Fruit fly (Drosophila melanogaster): ENCODE measurements around the gene CG12984.

CG12984 gene

DNA sequence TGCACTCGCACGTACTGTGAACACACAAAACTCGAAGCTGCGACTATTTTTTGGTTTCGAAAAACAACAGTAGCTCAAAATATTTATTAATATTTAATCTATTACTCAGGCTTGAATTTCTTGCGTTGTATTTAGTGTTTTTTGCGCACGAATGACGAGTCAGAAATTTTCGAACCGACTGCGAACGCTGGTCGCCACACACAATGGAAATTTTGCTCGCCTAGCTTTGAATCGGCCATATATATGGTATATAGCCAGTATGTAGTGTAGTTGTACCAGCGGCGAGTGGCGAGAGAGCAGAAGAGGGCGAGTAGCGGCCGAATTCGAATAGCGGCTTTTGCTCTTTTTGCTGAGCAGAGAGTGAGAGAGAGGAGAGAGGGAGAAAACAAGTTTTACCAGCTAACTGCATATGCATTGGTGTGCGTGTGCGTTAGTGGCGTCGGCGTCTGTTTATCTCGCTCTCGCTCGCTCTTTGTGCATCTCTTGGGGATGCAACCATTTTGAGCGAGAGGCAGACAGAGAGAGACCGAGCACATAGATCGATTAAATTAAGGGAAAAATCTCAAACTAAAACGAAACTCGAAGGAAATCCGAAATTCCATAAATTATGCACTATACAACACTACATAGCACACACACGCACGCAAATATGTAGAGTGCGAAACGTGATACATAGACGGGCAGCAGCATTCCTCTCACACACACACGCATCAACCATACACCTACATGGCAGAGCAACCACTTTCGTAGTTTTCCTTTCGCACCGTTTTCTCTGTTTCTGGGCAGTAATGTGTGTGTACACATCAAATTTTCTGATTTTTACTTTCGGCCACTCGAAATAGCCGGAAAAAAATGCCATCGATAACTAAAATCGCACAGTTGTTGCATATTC, 34.8 kb downstream of the CG12984 start (continued):
- TF ChIP-seq Jarid2 (GFP tag; optimal IDR thresholded peaks at IDR 0.05) (peak; percentile 14), CG18619 (GFP tag; optimal IDR thresholded peaks at IDR 0.05) (no peak), NC2α (GFP tag; optimal IDR thresholded peaks at IDR 0.05) (no peak), Max (GFP tag; optimal IDR thresholded peaks at IDR 0.05) (peak; percentile 41), Meics (GFP tag; optimal IDR thresholded peaks at IDR 0.05) (peak; percentile 32), cg (GFP tag; optimal IDR thresholded peaks at IDR 0.05) (peak; percentile 92), CG10366 (GFP tag; IDR thresholded peaks at IDR 0.05) (no peak), CG13894 (tag; optimal IDR thresholded peaks at IDR 0.05) (peak; percentile 11), odd (GFP tag; optimal IDR thresholded peaks at IDR 0.05) (no peak), chm (GFP tag; IDR thresholded peaks at IDR 0.05) (peak; percentile 49), E2f2 (GFP tag; IDR thresholded peaks at IDR 0.05) (0 out of 2 replicates have a peak, but pooled peaks have one; percentile 27), Atf-2 (GFP tag; optimal IDR thresholded peaks at IDR 0.05) (no peak), grau (tag; optimal IDR thresholded peaks at IDR 0.05) (peak; percentile 20), mam (GFP tag; optimal IDR thresholded peaks at IDR 0.05) (no peak), CG7963 (GFP tag; IDR thresholded peaks at IDR 0.05; ENCODE audit: partially characterized antibody) (no peak), hb (GFP tag; IDR thresholded peaks at IDR 0.05; ENCODE audit: partially characterized antibody) (no peak), Doc3 (GFP tag; IDR thresholded peaks at IDR 0.05; ENCODE audit: partially characterized antibody) (peak; percentile 30; the same call in 1 of the 3 replicates), CG8765 (GFP tag; IDR thresholded peaks at IDR 0.05) (0 out of 2 replicates have a peak, but pooled peaks have one; percentile 27), CG10431 (GFP tag; optimal IDR thresholded peaks at IDR 0.05) (peak; percentile 99), amos (GFP tag; IDR thresholded peaks at IDR 0.05; ENCODE audit: partially characterized antibody) (no peak), HmgD (GFP tag; optimal IDR thresholded peaks at IDR 0.05) (peak; percentile 14), CG7271 (tag; optimal IDR thresholded peaks at IDR 0.05) (no peak), CG8359 (GFP tag; optimal IDR thresholded peaks at IDR 0.05; ENCODE audit: borderline replicate concordance) (no peak), CG7839 (tag; optimal IDR thresholded peaks at IDR 0.05) (peak; percentile 32), lilli (GFP tag; optimal IDR thresholded peaks at IDR 0.05) (no peak), D19B (GFP tag; optimal IDR thresholded peaks at IDR 0.05) (peak; percentile 16), CG9932 (GFP tag; IDR thresholded peaks at IDR 0.05) (peak; percentile 41; the same call in 1 of the 2 replicates), CG8290 (GFP tag; optimal IDR thresholded peaks at IDR 0.05) (no peak), CG8290 (tag; optimal IDR thresholded peaks at IDR 0.05) (peak in 1 of 2 experiments; percentile 64), ci (GFP tag; IDR thresholded peaks at IDR 0.05) (peak; percentile 62; the same call in 1 of the 3 replicates), CG8089 (GFP tag; optimal IDR thresholded peaks at IDR 0.05) (no peak), row (GFP tag; IDR thresholded peaks at IDR 0.05) (peak; percentile 36; the same call in 1 of the 3 replicates), Eip74EF (GFP tag; optimal IDR thresholded peaks at IDR 0.05) (peak in 1 of 2 experiments; percentile 46), HLH4C (GFP tag; IDR thresholded peaks at IDR 0.05; ENCODE audit: partially characterized antibody) (peak; percentile 45; the same call in 1 of the 3 replicates), Blimp-1 (GFP tag; optimal IDR thresholded peaks at IDR 0.05) (no peak), CG3281 (GFP tag; optimal IDR thresholded peaks at IDR 0.05) (peak; percentile 45), H15 (GFP tag; IDR thresholded peaks at IDR 0.05) (no peak), Atf6 (GFP tag; IDR thresholded peaks at IDR 0.05) (peak; percentile 36; the same call in 1 of the 2 replicates), CG12942 (GFP tag; optimal IDR thresholded peaks at IDR 0.05) (no peak), Awh (GFP tag; IDR thresholded peaks at IDR 0.05) (no peak), Gsc (GFP tag; IDR thresholded peaks at IDR 0.05) (no peak), gfzf (GFP tag; optimal IDR thresholded peaks at IDR 0.05) (peak; percentile 5), Dbx (GFP tag; IDR thresholded peaks at IDR 0.05) (peak; percentile 26; the same call in 1 of the 3 replicates), bbx (GFP tag; IDR thresholded peaks at IDR 0.05; ENCODE audit: partially characterized antibody) (0 out of 2 replicates have a peak, but pooled peaks have one; percentile 32), oc (tag; optimal IDR thresholded peaks at IDR 0.05) (peak; percentile 1), CG12155 (GFP tag; optimal IDR thresholded peaks at IDR 0.05) (peak; percentile 98), CG13296 (GFP tag; optimal IDR thresholded peaks at IDR 0.05) (no peak)
